Worm (Caenorhabditis elegans) whole organism, L4 larva: ENCODE measurements around the gene W03G11.3.

Experiments used
- Y105C5A.15 ChIP-seq: fragments of 200-800 bp; sonication (Bioruptor generic); IDR thresholded peaks from 2 replicates; pipeline ENCODE4 v1.3.6; 2022; ENCODE audit warnings: missing genetic modification characterization, missing compliant biosample characterization
- attf-4 ChIP-seq: sonication (generic microtip); optimal IDR thresholded peaks from 3 replicates; lab custom pipeline; 2017; ENCODE audit warnings: missing biosample characterization, missing genetic modification characterization
- ceh-62 ChIP-seq: sonication (generic microtip); optimal IDR thresholded peaks from 2 replicates; lab custom pipeline; 2017; ENCODE audit warnings: missing biosample characterization, missing genetic modification characterization
- egl-27 ChIP-seq: sonication (generic microtip); optimal IDR thresholded peaks from 3 replicates; lab custom pipeline; 2017; ENCODE audit warnings: missing biosample characterization, missing genetic modification reagents, missing genetic modification characterization
- fos-1 ChIP-seq: fragments of 150-350 bp; optimal IDR thresholded peaks from 2 replicates; lab custom pipeline; 2014; ENCODE audit warnings: missing biosample characterization, missing genetic modification characterization
- lin-15B ChIP-seq: fragments of 150-350 bp; sonication (generic microtip); optimal IDR thresholded peaks from 3 replicates; lab custom pipeline; 2014; ENCODE audit warnings: missing biosample characterization, missing genetic modification characterization
- lin-38 ChIP-seq: fragments of 200-800 bp; sonication (Bioruptor generic); IDR thresholded peaks from 2 replicates; pipeline ENCODE4 v1.3.6; 2022; ENCODE audit warnings: missing genetic modification reagents, missing genetic modification characterization, missing compliant biosample characterization
- lsy-2 ChIP-seq, 2 experiments: fragments of 150-350 bp in 1 of 2; sonication (generic microtip) in 1 of 2; optimal IDR thresholded peaks; 2 replicates each; lab custom pipeline; 2014 to 2017; ENCODE audit warnings: missing biosample characterization in 2 of 2, missing genetic modification characterization in 2 of 2
- nhr-10 ChIP-seq: fragments of 150-350 bp; optimal IDR thresholded peaks from 2 replicates; lab custom pipeline; 2014; ENCODE audit warnings: missing biosample characterization, missing genetic modification characterization
- snpc-4 ChIP-seq: fragments of 150-350 bp; optimal IDR thresholded peaks from 2 replicates; lab custom pipeline; 2014; ENCODE audit warnings: missing biosample characterization, missing genetic modification characterization
- unc-130 ChIP-seq: sonication (generic microtip); optimal IDR thresholded peaks from 2 replicates; lab custom pipeline; 2016; ENCODE audit warnings: missing genetic modification reagents, missing genetic modification characterization, missing compliant biosample characterization
- unc-62 ChIP-seq, 3 experiments: fragments of 150-350 bp in 1 of 3; sonication (generic microtip); optimal IDR thresholded peaks in 2 of 3; peaks in 1 of 3; 1 replicate in 1 of 3; 2 replicates in 2 of 3; lab custom pipeline; 2014 to 2017; ENCODE audit warnings: missing biosample characterization in 3 of 3, missing genetic modification characterization in 3 of 3, missing genetic modification reagents in 3 of 3, missing genotype in 1 of 3

- no peak for TF ChIP-seq fos-1 (tag; lab: Kevin White, UChicago)
- TF ChIP-seq snpc-4 = no peak
- no peak for TF ChIP-seq lsy-2 (tag; optimal IDR thresholded peaks at IDR 0.05; lab: Kevin White, UChicago)
- no peak for TF ChIP-seq lin-38 (GFP tag; lab: Robert Waterston, UW)
- no peak for TF ChIP-seq Y105C5A.15 (GFP tag; lab: Robert Waterston, UW)
- TF ChIP-seq ceh-62 = no peak
- no peak for TF ChIP-seq nhr-10
- TF ChIP-seq egl-27 (tag; lab: Kevin White, UChicago) = no peak
- no peak for TF ChIP-seq lin-15B (tag; lab: Kevin White, UChicago)
- TF ChIP-seq unc-62 (GFP tag; optimal IDR thresholded peaks at IDR 0.05 in 1 of 2; lab: Kevin White, UChicago) = no peak
- no peak for TF ChIP-seq unc-62 (tag; optimal IDR thresholded peaks at IDR 0.05; lab: Kevin White, UChicago)
- TF ChIP-seq attf-4 = no peak
- no peak for TF ChIP-seq unc-130 (GFP tag; lab: Kevin White, UChicago)
These were observed 17.7 kb upstream of the W03G11.3 start, which contains the start of gene lgc-17 for ce11 chrX:12121285-12121684.
